Fruit fly (Drosophila melanogaster): ENCODE results near the gene CG11168.

Gene CG11168

DNA sequence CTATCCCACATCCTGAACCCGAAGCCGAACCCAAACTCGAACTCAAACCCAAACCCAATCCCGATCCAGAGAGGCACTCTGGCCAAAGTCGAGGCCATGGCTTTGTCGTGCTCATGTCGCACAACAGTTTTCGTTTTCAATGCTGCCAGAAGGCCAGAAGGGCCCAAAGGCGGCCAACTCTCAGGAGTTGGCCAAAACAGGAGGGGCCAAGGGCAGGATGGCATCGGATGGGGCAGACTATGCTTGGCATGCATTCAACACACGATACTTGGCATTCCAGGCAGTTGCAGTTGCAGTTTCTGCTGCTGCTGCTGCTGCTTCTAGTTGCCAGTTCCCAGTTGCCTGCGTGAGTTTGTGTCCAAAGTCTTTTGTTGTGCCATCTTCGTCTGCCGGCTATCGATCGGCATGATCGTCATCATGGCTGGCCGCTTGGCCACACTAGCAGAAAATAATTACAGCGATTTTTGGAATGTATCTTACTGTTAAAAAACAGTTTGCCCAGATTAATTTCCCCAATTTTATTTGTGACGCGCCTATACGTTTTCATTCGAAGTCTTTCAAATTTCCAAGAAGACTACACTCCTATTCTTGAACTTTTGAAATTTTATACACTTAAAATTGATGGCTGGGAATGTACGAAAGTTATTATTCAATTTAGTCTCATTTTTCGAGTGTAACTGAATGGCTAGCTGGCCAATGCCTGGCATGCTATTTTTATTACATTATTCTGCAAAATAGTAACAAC is 52.6 kb downstream of the CG11168 start:
- TF ChIP-seq Sin3A (optimal IDR thresholded peaks at IDR 0.05): no peak

All from Kc167 (cell line).